Fruit fly (Drosophila melanogaster): Measurements from ENCODE around the gene CG9630.

DNA sequence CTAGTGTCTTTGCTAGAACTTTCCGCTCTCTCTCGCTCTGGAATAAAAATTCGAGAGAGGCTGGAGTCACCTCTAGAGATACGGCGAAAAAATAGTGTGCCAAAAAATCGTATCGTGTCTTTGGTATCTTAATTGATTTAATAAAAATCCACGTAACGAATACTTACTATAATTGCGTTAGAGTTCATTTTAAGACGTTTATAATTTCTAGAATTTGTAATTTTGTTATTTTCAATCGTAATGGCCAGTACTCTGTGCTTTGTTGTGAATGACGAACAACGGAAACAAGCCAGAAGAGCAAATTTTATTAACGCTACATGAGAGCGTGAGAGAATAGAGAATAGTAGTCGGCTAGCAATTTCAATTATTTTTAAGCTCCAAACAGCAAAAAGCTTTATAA lies 8.1 kb downstream of the CG9630 start:
- no peak for TF ChIP-seq fd59A (GFP tag; optimal IDR thresholded peaks at IDR 0.05)
- TF ChIP-seq CG32006 (GFP tag; optimal IDR thresholded peaks at IDR 0.05) = no peak
- no peak for TF ChIP-seq Sox102F (GFP tag; optimal IDR thresholded peaks at IDR 0.05)
- no peak for TF ChIP-seq fd85E (GFP tag; optimal IDR thresholded peaks at IDR 0.05)
- no peak for TF ChIP-seq vri (GFP tag; optimal IDR thresholded peaks at IDR 0.05)
- TF ChIP-seq Hr38 (GFP tag; optimal IDR thresholded peaks at IDR 0.05) = no peak
- no peak for TF ChIP-seq acj6 (GFP tag; optimal IDR thresholded peaks at IDR 0.05)
- no peak for TF ChIP-seq CG4318 (GFP tag; optimal IDR thresholded peaks at IDR 0.05)
- TF ChIP-seq dac (GFP tag; optimal IDR thresholded peaks at IDR 0.05) = no peak
- no peak for TF ChIP-seq ss (GFP tag; optimal IDR thresholded peaks at IDR 0.05)
